Worm (Caenorhabditis elegans) whole organism, L3 larva: Measurements from ENCODE around the gene F41E6.15.

Source experiments
- R02D3.7 ChIP-seq: fragments of 150-350 bp; optimal IDR thresholded peaks from 2 replicates; lab custom pipeline; 2014; ENCODE audit warnings: missing biosample characterization, missing genetic modification characterization
- aly-2 ChIP-seq: fragments of 150-350 bp; optimal IDR thresholded peaks from 2 replicates; lab custom pipeline; 2014; ENCODE audit warnings: missing biosample characterization, missing genetic modification characterization
- ama-1 ChIP-seq: fragments of 150-350 bp; optimal IDR thresholded peaks from 2 replicates; lab custom pipeline; 2018
- ceh-16 ChIP-seq: sonication (generic microtip); optimal IDR thresholded peaks from 2 replicates; lab custom pipeline; 2017; ENCODE audit warnings: missing biosample characterization, missing genetic modification characterization
- ceh-82 ChIP-seq: fragments of 150-350 bp; optimal IDR thresholded peaks from 2 replicates; lab custom pipeline; 2014; ENCODE audit warnings: missing biosample characterization, missing genetic modification characterization
- ceh-9 ChIP-seq: sonication (generic microtip); optimal IDR thresholded peaks from 2 replicates; lab custom pipeline; 2018; ENCODE audit warnings: missing biosample characterization, missing genetic modification characterization
- daf-12 ChIP-seq: fragments of 150-350 bp; optimal IDR thresholded peaks from 2 replicates; lab custom pipeline; 2014; ENCODE audit warnings: missing biosample characterization, missing genetic modification reagents, missing genetic modification characterization
- egl-5 ChIP-seq: fragments of 150-350 bp; optimal IDR thresholded peaks from 2 replicates; lab custom pipeline; 2017; ENCODE audit warnings: missing biosample characterization, missing genetic modification reagents, missing genetic modification characterization, inconsistent platforms
- elt-1 ChIP-seq: fragments of 150-350 bp; optimal IDR thresholded peaks from 2 replicates; lab custom pipeline; 2014; ENCODE audit warnings: missing biosample characterization, missing genetic modification characterization
- elt-2 ChIP-seq: sonication (generic microtip); optimal IDR thresholded peaks from 2 replicates; lab custom pipeline; 2016; ENCODE audit warnings: missing genetic modification reagents, mild to moderate bottlenecking, missing genetic modification characterization, missing compliant biosample characterization
- elt-3 ChIP-seq, 3 experiments: fragments of 150-350 bp in 1 of 3; sonication (generic microtip) in 2 of 3; optimal IDR thresholded peaks; 2 replicates in 2 of 3; 4 replicates in 1 of 3; lab custom pipeline; 2014 to 2017; ENCODE audit warnings: missing biosample characterization in 3 of 3, missing genetic modification characterization in 3 of 3
- eor-1 ChIP-seq, 2 experiments: fragments of 150-350 bp; optimal IDR thresholded peaks; 2 replicates each; lab custom pipeline; 2014 to 2018; ENCODE audit warnings: missing biosample characterization in 2 of 2, missing genetic modification characterization in 2 of 2
- fkh-10 ChIP-seq: sonication (generic microtip); optimal IDR thresholded peaks from 2 replicates; lab custom pipeline; 2017; ENCODE audit warnings: missing biosample characterization, missing genetic modification reagents, missing genetic modification characterization
- fos-1 ChIP-seq: fragments of 150-350 bp; optimal IDR thresholded peaks from 2 replicates; lab custom pipeline; 2014; ENCODE audit warnings: missing biosample characterization, missing genetic modification characterization
- jun-1 ChIP-seq: fragments of 150-350 bp; optimal IDR thresholded peaks from 2 replicates; lab custom pipeline; 2014; ENCODE audit warnings: missing biosample characterization, missing genetic modification reagents, missing genetic modification characterization
- lsy-12 ChIP-seq: sonication (generic microtip); optimal IDR thresholded peaks from 2 replicates; lab custom pipeline; 2016; ENCODE audit warnings: mild to moderate bottlenecking, missing genetic modification characterization, missing compliant biosample characterization
- mdl-1 ChIP-seq: fragments of 150-350 bp; optimal IDR thresholded peaks from 2 replicates; lab custom pipeline; 2014; ENCODE audit warnings: missing biosample characterization, missing genetic modification characterization
- nfya-1 ChIP-seq: sonication (generic microtip); optimal IDR thresholded peaks from 2 replicates; lab custom pipeline; 2017; ENCODE audit warnings: missing genetic modification characterization, mild to moderate bottlenecking, missing compliant biosample characterization, antibody characterized with exemption, moderate library complexity; ENCODE audit not compliant: insufficient read depth
- nhr-12 ChIP-seq: fragments of 150-350 bp; optimal IDR thresholded peaks from 2 replicates; lab custom pipeline; 2014; ENCODE audit warnings: missing biosample characterization, missing genetic modification characterization
- nhr-237 ChIP-seq: fragments of 150-350 bp; optimal IDR thresholded peaks from 2 replicates; lab custom pipeline; 2014; ENCODE audit warnings: missing biosample characterization, missing genetic modification characterization
- nhr-25 ChIP-seq: sonication (generic microtip); optimal IDR thresholded peaks from 2 replicates; lab custom pipeline; 2017; ENCODE audit warnings: missing biosample characterization, missing genetic modification characterization
- nhr-28 ChIP-seq: fragments of 150-350 bp; optimal IDR thresholded peaks from 2 replicates; lab custom pipeline; 2014; ENCODE audit warnings: missing biosample characterization, missing genetic modification characterization
- nhr-43 ChIP-seq: sonication (generic microtip); optimal IDR thresholded peaks from 2 replicates; lab custom pipeline; 2016; ENCODE audit warnings: mild to moderate bottlenecking, missing genetic modification characterization, missing compliant biosample characterization; ENCODE audit not compliant: poor library complexity, severe bottlenecking
- nhr-67 ChIP-seq: fragments of 150-350 bp; optimal IDR thresholded peaks from 2 replicates; lab custom pipeline; 2014; ENCODE audit warnings: missing biosample characterization, missing genetic modification characterization
- pha-4 ChIP-seq: fragments of 150-350 bp; optimal IDR thresholded peaks from 2 replicates; lab custom pipeline; 2014; ENCODE audit warnings: missing biosample characterization, missing genetic modification reagents, missing genetic modification characterization
- pqm-1 ChIP-seq: fragments of 150-350 bp; optimal IDR thresholded peaks from 2 replicates; lab custom pipeline; 2017; ENCODE audit warnings: missing biosample characterization, missing genetic modification characterization, inconsistent platforms
- sea-2 ChIP-seq: fragments of 150-350 bp; sonication (generic microtip); optimal IDR thresholded peaks from 4 replicates; lab custom pipeline; 2014; ENCODE audit warnings: missing biosample characterization, missing genetic modification reagents, missing genetic modification characterization
- skn-1 ChIP-seq: fragments of 150-350 bp; optimal IDR thresholded peaks from 2 replicates; lab custom pipeline; 2014; ENCODE audit warnings: missing biosample characterization, missing genetic modification characterization
- snpc-4 ChIP-seq: fragments of 150-350 bp; optimal IDR thresholded peaks from 2 replicates; lab custom pipeline; 2014; ENCODE audit warnings: missing biosample characterization, missing genetic modification characterization
- unc-39 ChIP-seq: sonication (generic microtip); optimal IDR thresholded peaks from 4 replicates; lab custom pipeline; 2017; ENCODE audit warnings: missing biosample characterization, missing genetic modification characterization
- ztf-11 ChIP-seq: fragments of 150-350 bp; optimal IDR thresholded peaks from 2 replicates; lab custom pipeline; 2014; ENCODE audit warnings: missing biosample characterization, missing genetic modification characterization
- ztf-4 ChIP-seq: fragments of 150-350 bp; optimal IDR thresholded peaks from 2 replicates; lab custom pipeline; 2014; ENCODE audit warnings: missing biosample characterization, missing genetic modification characterization

Gene F41E6.15

ce11 chrV:8648251-8648650 lies 45.7 kb upstream of the F41E6.15 start:
- TF ChIP-seq R02D3.7 (tag; lab: Kevin White, UChicago) (no peak), elt-2 (tag; lab: Kevin White, UChicago) (peak; percentile 98), ama-1 (no peak), ceh-82 (no peak), skn-1 (tag; lab: Kevin White, UChicago) (no peak), nfya-1 (no peak), pha-4 (tag; lab: Kevin White, UChicago) (peak; percentile 42), aly-2 (tag; lab: Kevin White, UChicago) (no peak), jun-1 (tag; lab: Kevin White, UChicago) (peak; percentile 11), pqm-1 (tag; lab: Kevin White, UChicago) (peak; percentile 99)

- TF ChIP-seq nhr-28 (tag; lab: Kevin White, UChicago) (no peak), elt-2 (tag; lab: Kevin White, UChicago) (peak; percentile 17), mdl-1 (tag; lab: Kevin White, UChicago) (no peak)
Measured at ce11 chrV:8643093-8643492, 40.6 kb upstream of the F41E6.15 start, which contains the start of gene asp-13. Gene asp-13, minus strand, starts transcription at chrV:8643193.

- no peak for TF ChIP-seq elt-2 (tag; lab: Kevin White, UChicago)
- no peak for TF ChIP-seq elt-1 (tag; lab: Kevin White, UChicago)
- no peak for TF ChIP-seq mdl-1 (tag; lab: Kevin White, UChicago)
- TF ChIP-seq ztf-4 (tag; lab: Kevin White, UChicago): no peak
- no peak for TF ChIP-seq pha-4 (tag; lab: Kevin White, UChicago)
- no peak for TF ChIP-seq egl-5 (tag; lab: Kevin White, UChicago)
- no peak for TF ChIP-seq pqm-1 (tag; lab: Kevin White, UChicago)
- no peak for TF ChIP-seq ceh-82
- no peak for TF ChIP-seq snpc-4 (tag; lab: Kevin White, UChicago)
- no peak for TF ChIP-seq sea-2 (GFP tag; lab: Kevin White, UChicago)
- TF ChIP-seq nhr-67 (tag; lab: Kevin White, UChicago): no peak
- no peak for TF ChIP-seq unc-39 (tag; lab: Kevin White, UChicago)
Measured at ce11 chrV:8641266-8641665, 38.7 kb upstream of the F41E6.15 start, which contains the start of gene F28A12.3. Gene F28A12.3, minus strand, starts transcription at chrV:8641366.

- no peak for TF ChIP-seq ztf-11 (tag; lab: Kevin White, UChicago)
- no peak for TF ChIP-seq elt-1 (tag; lab: Kevin White, UChicago)
- no peak for TF ChIP-seq ceh-16
- no peak for TF ChIP-seq ama-1
- no peak for TF ChIP-seq daf-12 (tag; lab: Kevin White, UChicago)
- no peak for TF ChIP-seq pqm-1 (tag; lab: Kevin White, UChicago)
- no peak for TF ChIP-seq skn-1 (tag; lab: Kevin White, UChicago)
- TF ChIP-seq eor-1 (tag; optimal IDR thresholded peaks at IDR 0.05; lab: Kevin White, UChicago): no peak
- no peak for TF ChIP-seq fos-1
- TF ChIP-seq R02D3.7 (tag; lab: Kevin White, UChicago): no peak
- no peak for TF ChIP-seq ceh-9 (tag; lab: Kevin White, UChicago)
Measured at ce11 chrV:8637666-8638271, 35.2 kb upstream of the F41E6.15 start, which contains the start of the genes F28A12.10 and acd-4. Gene F28A12.10, minus strand, starts transcription at chrV:8637766. Gene acd-4, plus strand, starts transcription at chrV:8638221.

- no peak for TF ChIP-seq snpc-4 (tag; lab: Kevin White, UChicago)
- no peak for TF ChIP-seq elt-2 (tag; lab: Kevin White, UChicago)
- no peak for TF ChIP-seq nfya-1
- TF ChIP-seq nhr-43: no peak
- no peak for TF ChIP-seq unc-39 (tag; lab: Kevin White, UChicago)
- no peak for TF ChIP-seq ztf-11 (tag; lab: Kevin White, UChicago)
- no peak for TF ChIP-seq nhr-12 (tag; lab: Kevin White, UChicago)
- no peak for TF ChIP-seq fkh-10
- TF ChIP-seq nhr-237 (tag; lab: Kevin White, UChicago): no peak
- TF ChIP-seq, all 47 proteins: peak for 0
Measured at ce11 chrV:8636907-8637306, 34.4 kb upstream of the F41E6.15 start, which contains the start of gene grl-12. Gene grl-12, minus strand, starts transcription at chrV:8637007.

- no peak for TF ChIP-seq ceh-82
- TF ChIP-seq unc-39 (tag; lab: Kevin White, UChicago): no peak
- TF ChIP-seq fkh-10: no peak
- TF ChIP-seq elt-3 (tag; optimal IDR thresholded peaks at IDR 0.05; lab: Kevin White, UChicago): no peak
- no peak for TF ChIP-seq nhr-25 (tag; lab: Kevin White, UChicago)
- no peak for TF ChIP-seq ceh-9 (tag; lab: Kevin White, UChicago)
- no peak for TF ChIP-seq nhr-12 (tag; lab: Kevin White, UChicago)
- no peak for TF ChIP-seq egl-5 (tag; lab: Kevin White, UChicago)
- TF ChIP-seq ama-1: no peak
- TF ChIP-seq lsy-12 (tag; lab: Kevin White, UChicago): no peak
- TF ChIP-seq, all 47 proteins: peak for 0
Measured at ce11 chrV:8635575-8635974, 33.0 kb upstream of the F41E6.15 start, which contains the start of gene oac-29. Gene oac-29, minus strand, starts transcription at chrV:8635675.
